Worm (Caenorhabditis elegans) whole organism, early embryonic: ENCODE data around the gene W05B2.2.

Source experiments
- B0310.2 ChIP-seq: sonication (generic microtip); optimal IDR thresholded peaks from 2 replicates; lab custom pipeline; 2016; ENCODE audit warnings: mild to moderate bottlenecking, missing genetic modification characterization, missing compliant biosample characterization
- F13C5.2 ChIP-seq: sonication (generic microtip); optimal IDR thresholded peaks from 2 replicates; lab custom pipeline; 2017; ENCODE audit warnings: mild to moderate bottlenecking, missing genetic modification characterization, inconsistent platforms, missing compliant biosample characterization
- aly-1 ChIP-seq: sonication (generic microtip); optimal IDR thresholded peaks from 2 replicates; lab custom pipeline; 2016; ENCODE audit warnings: missing genetic modification characterization, missing compliant biosample characterization
- ama-1 ChIP-seq: fragments of 150-350 bp; optimal IDR thresholded peaks from 2 replicates; lab custom pipeline; 2014
- ceh-13 ChIP-seq: fragments of 200-800 bp; sonication (Bioruptor generic); optimal IDR thresholded peaks from 2 replicates; lab custom pipeline; 2018; ENCODE audit warnings: mild to moderate bottlenecking, missing genetic modification characterization, missing compliant biosample characterization
- ceh-36 ChIP-seq: sonication (generic microtip); optimal IDR thresholded peaks from 2 replicates; lab custom pipeline; 2016; ENCODE audit warnings: missing genetic modification characterization, inconsistent platforms, missing compliant biosample characterization
- ets-7 ChIP-seq: sonication (generic microtip); optimal IDR thresholded peaks from 2 replicates; lab custom pipeline; 2016; ENCODE audit warnings: missing genotype, missing genetic modification characterization, missing compliant biosample characterization
- flt-1 ChIP-seq: fragments of 200-800 bp; sonication (Bioruptor generic); IDR thresholded peaks from 2 replicates; pipeline ENCODE4 v1.3.6; 2022; ENCODE audit warnings: missing genetic modification characterization, missing compliant biosample characterization
- hmbx-1 ChIP-seq: sonication (generic microtip); optimal IDR thresholded peaks from 2 replicates; lab custom pipeline; 2016; ENCODE audit warnings: mild to moderate bottlenecking, missing genetic modification characterization, missing compliant biosample characterization
- hmg-4 ChIP-seq: fragments of 200-800 bp; sonication (Bioruptor generic); optimal IDR thresholded peaks from 2 replicates; lab custom pipeline; 2018; ENCODE audit warnings: mild to moderate bottlenecking, missing genetic modification characterization, missing compliant biosample characterization
- hnd-1 ChIP-seq: sonication (generic microtip); optimal IDR thresholded peaks from 2 replicates; lab custom pipeline; 2016; ENCODE audit warnings: missing genetic modification characterization, missing compliant biosample characterization
- pes-1 ChIP-seq: fragments of 200-800 bp; sonication (Bioruptor generic); IDR thresholded peaks from 2 replicates; pipeline ENCODE4 v1.3.6; 2022; ENCODE audit warnings: missing genetic modification reagents, missing genetic modification characterization, missing compliant biosample characterization
- scrt-1 ChIP-seq: fragments of 200-800 bp; sonication (Bioruptor generic); IDR thresholded peaks from 2 replicates; pipeline ENCODE4 v1.3.6; 2022; ENCODE audit warnings: missing genetic modification characterization, missing compliant biosample characterization
- sea-1 ChIP-seq: fragments of 200-800 bp; sonication (Bioruptor generic); conservative IDR thresholded peaks from 2 replicates; pipeline ENCODE4 v1.3.6; 2022; ENCODE audit warnings: missing genetic modification characterization, missing compliant biosample characterization
- tbx-11 ChIP-seq: fragments of 200-800 bp; sonication (Bioruptor generic); IDR thresholded peaks from 2 replicates; pipeline ENCODE4 v1.3.6; 2022; ENCODE audit warnings: missing genetic modification characterization, missing compliant biosample characterization
- tbx-37 ChIP-seq: fragments of 200-800 bp; sonication (Bioruptor generic); conservative IDR thresholded peaks from 2 replicates; pipeline ENCODE4 v1.3.6; 2022; ENCODE audit warnings: missing genetic modification reagents, missing genetic modification characterization, missing compliant biosample characterization
- tra-4 ChIP-seq: sonication (generic microtip); optimal IDR thresholded peaks from 2 replicates; lab custom pipeline; 2017; ENCODE audit warnings: missing genetic modification characterization, missing compliant biosample characterization

Gene W05B2.2

ce11 chrIII:10921474-10921873 is 45.4 kb downstream of the W05B2.2 start:
- no peak for TF ChIP-seq ceh-13 (GFP tag; lab: Kevin White, UChicago)
- TF ChIP-seq flt-1 (GFP tag; lab: Robert Waterston, UW) = no peak
- no peak for TF ChIP-seq pes-1 (GFP tag; lab: Robert Waterston, UW)
- no peak for TF ChIP-seq tra-4
- TF ChIP-seq ets-7 (tag; lab: Kevin White, UChicago) = no peak
- TF ChIP-seq tbx-37 (GFP tag; lab: Robert Waterston, UW) = no peak
- TF ChIP-seq hmg-4 (GFP tag; lab: Kevin White, UChicago) = no peak
- TF ChIP-seq hnd-1 (tag; lab: Kevin White, UChicago) = no peak
- TF ChIP-seq scrt-1 = no peak
- no peak for TF ChIP-seq tbx-11
- TF ChIP-seq F13C5.2 (tag; lab: Kevin White, UChicago) = no peak
- no peak for TF ChIP-seq ama-1 (lab: Kevin White, UChicago)
- no peak for TF ChIP-seq ceh-36 (tag; lab: Kevin White, UChicago)
- no peak for TF ChIP-seq B0310.2
- TF ChIP-seq hmbx-1 = no peak
- TF ChIP-seq aly-1 (tag; lab: Kevin White, UChicago) = no peak

- no peak for TF ChIP-seq tbx-37 (GFP tag; lab: Robert Waterston, UW)
- TF ChIP-seq ceh-36 (tag; lab: Kevin White, UChicago) = no peak
- no peak for TF ChIP-seq aly-1 (tag; lab: Kevin White, UChicago)
- no peak for TF ChIP-seq sea-1 (GFP tag; lab: Robert Waterston, UW)
- no peak for TF ChIP-seq ceh-13 (GFP tag; lab: Kevin White, UChicago)
Measured at ce11 chrIII:10920044-10920443, 46.9 kb downstream of the W05B2.2 start, which contains the start of gene vab-7. vab-7 (plus strand) TSS chrIII:10920344.

- TF ChIP-seq tbx-37 (GFP tag; lab: Robert Waterston, UW) (no peak), ets-7 (tag; lab: Kevin White, UChicago) (no peak), B0310.2 (no peak), tra-4 (no peak), pes-1 (GFP tag; lab: Robert Waterston, UW) (no peak), ceh-13 (GFP tag; lab: Kevin White, UChicago) (no peak), tbx-11 (no peak), hnd-1 (tag; lab: Kevin White, UChicago) (no peak), aly-1 (tag; lab: Kevin White, UChicago) (no peak), hmg-4 (GFP tag; lab: Kevin White, UChicago) (no peak), ceh-36 (tag; lab: Kevin White, UChicago) (no peak), sea-1 (GFP tag; lab: Robert Waterston, UW) (no peak), flt-1 (GFP tag; lab: Robert Waterston, UW) (no peak), F13C5.2 (tag; lab: Kevin White, UChicago) (no peak)
Measured at ce11 chrIII:10914971-10915370, 51.9 kb downstream of the W05B2.2 start.

- no peak for TF ChIP-seq tbx-11
Measured at ce11 chrIII:10911160-10911559, 55.8 kb downstream of the W05B2.2 start, which contains the start of gene cut-6. cut-6 (plus strand) TSS chrIII:10911460.
